Worm (Caenorhabditis elegans): ENCODE data around the gene alkb-8.
"Not testable (repeated sequence)": the region's sequence is repeated elsewhere in the genome, so short reads cannot be mapped to it uniquely, and the experiment has no call there.

DNA sequence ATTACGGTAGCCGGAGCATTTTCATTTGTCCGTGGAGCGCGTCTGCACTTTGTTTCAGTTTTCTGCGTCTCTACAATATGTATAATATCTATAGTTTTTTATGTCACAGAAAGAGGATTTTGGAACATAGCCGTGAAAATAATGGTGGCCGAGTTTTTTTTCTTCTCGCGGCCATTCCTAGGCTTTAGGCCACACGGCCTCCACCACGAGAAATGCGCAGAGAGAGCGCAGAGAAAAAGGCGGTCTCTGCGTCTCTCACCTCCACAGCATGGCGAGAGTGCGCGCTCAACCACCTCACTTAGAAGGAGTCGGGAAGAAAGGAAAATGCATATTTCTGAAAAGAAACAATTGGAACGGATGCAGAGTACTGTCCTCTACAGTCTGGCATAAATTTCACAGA, 13.7 kb upstream of the alkb-8 start:
- TF ChIP-seq akir-1 (GFP tag; optimal IDR thresholded peaks at IDR 0.05); unc-130 (GFP tag; optimal IDR thresholded peaks at IDR 0.05); F33H1.4 (GFP tag; IDR thresholded peaks at IDR 0.05); snpc-4 (GFP tag; optimal IDR thresholded peaks at IDR 0.05); snpc-4 (tag; optimal IDR thresholded peaks at IDR 0.05); madf-8 (GFP tag; conservative IDR thresholded peaks at IDR 0.05); lin-26 (GFP tag; IDR thresholded peaks at IDR 0.05); egl-18 (GFP tag; IDR thresholded peaks at IDR 0.05); unc-62 (GFP tag; optimal IDR thresholded peaks at IDR 0.05); hmg-20 (GFP tag; IDR thresholded peaks at IDR 0.05); ama-1 (optimal IDR thresholded peaks at IDR 0.05); ama-1 (GFP tag; optimal IDR thresholded peaks at IDR 0.05); sea-2 (GFP tag; IDR thresholded peaks at IDR 0.05); dpl-1 (GFP tag; optimal IDR thresholded peaks at IDR 0.05); B0336.3 (GFP tag; IDR thresholded peaks at IDR 0.05): not testable (repeated sequence)

Data from whole organism, young adult.